Fruit fly (Drosophila melanogaster) whole organism, embryonic: Measurements from ENCODE around the gene Gart.

Source experiments
- Ada2b ChIP-seq: fragments of 200-800 bp; sonication (Bioruptor generic); IDR thresholded peaks from 2 replicates; pipeline ENCODE4 v1.3.6; 2022; ENCODE audit warnings: missing biosample characterization, missing genetic modification characterization
- B-H2 ChIP-seq: fragments of 200-800 bp; sonication (Bioruptor generic); optimal IDR thresholded peaks from 2 replicates; lab custom pipeline; 2018; ENCODE audit warnings: missing biosample characterization, mild to moderate bottlenecking, missing genetic modification characterization
- C15 ChIP-seq: fragments of 200-800 bp; sonication (Bioruptor generic); IDR thresholded peaks from 3 replicates; pipeline ENCODE4 v1.3.6; 2022; ENCODE audit warnings: missing biosample characterization, missing genetic modification characterization
- CG10147 ChIP-seq: fragments of 200-800 bp; sonication (Bioruptor generic); optimal IDR thresholded peaks from 2 replicates; lab custom pipeline; 2019; ENCODE audit warnings: missing biosample characterization, mild to moderate bottlenecking, missing genetic modification characterization, moderate library complexity
- CG10274 ChIP-seq: fragments of 200-800 bp; sonication (Bioruptor generic); optimal IDR thresholded peaks from 3 replicates; lab custom pipeline; 2017; ENCODE audit warnings: missing biosample characterization, mild to moderate bottlenecking, missing genetic modification characterization
- CG11504 ChIP-seq: fragments of 200-800 bp; sonication (Bioruptor generic); optimal IDR thresholded peaks from 3 replicates; lab custom pipeline; 2019; ENCODE audit warnings: missing biosample characterization, mild to moderate bottlenecking, missing genetic modification characterization, moderate library complexity
- CG12219 ChIP-seq: fragments of 200-800 bp; sonication (Bioruptor generic); optimal IDR thresholded peaks from 3 replicates; lab custom pipeline; 2018; ENCODE audit warnings: missing biosample characterization, mild to moderate bottlenecking, missing genetic modification characterization
- CG12236 ChIP-seq: fragments of 200-800 bp; sonication (Bioruptor generic); optimal IDR thresholded peaks from 2 replicates; lab custom pipeline; 2016; ENCODE audit warnings: missing biosample characterization, missing genetic modification characterization
- CG12299 ChIP-seq: fragments of 200-800 bp; sonication (Bioruptor generic); optimal IDR thresholded peaks from 2 replicates; lab custom pipeline; 2018; ENCODE audit warnings: missing biosample characterization, mild to moderate bottlenecking, missing genetic modification characterization
- CG12659 ChIP-seq: fragments of 200-800 bp; sonication (Bioruptor generic); optimal IDR thresholded peaks from 3 replicates; lab custom pipeline; 2017; ENCODE audit warnings: mild to moderate bottlenecking, missing biosample characterization, missing genetic modification reagents, missing genetic modification characterization
- CG13424 ChIP-seq: fragments of 200-800 bp; sonication (Bioruptor generic); optimal IDR thresholded peaks from 2 replicates; lab custom pipeline; 2019; ENCODE audit warnings: missing biosample characterization, mild to moderate bottlenecking, missing genetic modification characterization, moderate library complexity
- CG18764 ChIP-seq: fragments of 200-800 bp; sonication (Bioruptor generic); optimal IDR thresholded peaks from 3 replicates; lab custom pipeline; 2016; ENCODE audit warnings: missing biosample characterization, missing genetic modification characterization
- CG2116 ChIP-seq: fragments of 200-800 bp; sonication (Bioruptor generic); optimal IDR thresholded peaks from 3 replicates; lab custom pipeline; 2018; ENCODE audit warnings: missing biosample characterization, mild to moderate bottlenecking, missing genetic modification characterization
- CG2120 ChIP-seq: fragments of 200-800 bp; sonication (Bioruptor generic); optimal IDR thresholded peaks from 3 replicates; lab custom pipeline; 2016; ENCODE audit warnings: missing biosample characterization, missing genetic modification characterization
- CG2129 ChIP-seq: fragments of 200-800 bp; sonication (Bioruptor generic); IDR thresholded peaks from 2 replicates; pipeline ENCODE4 v1.3.6; 2022; ENCODE audit warnings: missing biosample characterization, missing genetic modification characterization; ENCODE audit not compliant: partially characterized antibody
- CG2875 ChIP-seq: fragments of 200-800 bp; sonication (Bioruptor generic); optimal IDR thresholded peaks from 2 replicates; lab custom pipeline; 2017; ENCODE audit warnings: missing biosample characterization, mild to moderate bottlenecking, missing genetic modification characterization, missing genetic modification reagents
- CG34376 ChIP-seq: fragments of 200-800 bp; sonication (Bioruptor generic); optimal IDR thresholded peaks from 2 replicates; lab custom pipeline; 2018; ENCODE audit warnings: missing biosample characterization, mild to moderate bottlenecking, missing genetic modification characterization
- CG42726 ChIP-seq: fragments of 200-800 bp; sonication (Bioruptor generic); IDR thresholded peaks from 2 replicates; pipeline ENCODE4 v1.3.6; 2022; ENCODE audit warnings: missing biosample characterization, missing genetic modification characterization; ENCODE audit not compliant: partially characterized antibody
- CG4707 ChIP-seq: fragments of 200-800 bp; sonication (Bioruptor generic); optimal IDR thresholded peaks from 2 replicates; lab custom pipeline; 2018; ENCODE audit warnings: missing biosample characterization, mild to moderate bottlenecking, missing genetic modification characterization, moderate library complexity
- CG6689 ChIP-seq: fragments of 200-800 bp; sonication (Bioruptor generic); IDR thresholded peaks from 2 replicates; pipeline ENCODE4 v1.3.6; 2022; ENCODE audit warnings: missing biosample characterization, missing genetic modification characterization
- CG6854 ChIP-seq: fragments of 200-800 bp; sonication (Bioruptor generic); optimal IDR thresholded peaks from 3 replicates; lab custom pipeline; 2017; ENCODE audit warnings: missing biosample characterization, mild to moderate bottlenecking, missing genetic modification characterization
- CG8388 ChIP-seq: fragments of 200-800 bp; sonication (Bioruptor generic); optimal IDR thresholded peaks from 2 replicates; lab custom pipeline; 2019; ENCODE audit warnings: missing biosample characterization, mild to moderate bottlenecking, missing genetic modification characterization, moderate library complexity
- CG9215 ChIP-seq: fragments of 200-800 bp; sonication (Bioruptor generic); IDR thresholded peaks from 2 replicates; pipeline ENCODE4 v1.3.6; 2022; ENCODE audit warnings: missing biosample characterization, missing genetic modification characterization
- CG9817 ChIP-seq: fragments of 200-800 bp; sonication (Bioruptor generic); optimal IDR thresholded peaks from 2 replicates; lab custom pipeline; 2018; ENCODE audit warnings: missing biosample characterization, mild to moderate bottlenecking, missing genetic modification characterization, moderate library complexity
- E2f2 ChIP-seq: fragments of 200-800 bp; sonication (Bioruptor generic); IDR thresholded peaks from 2 replicates; pipeline ENCODE4 v1.3.6; 2022; ENCODE audit warnings: missing biosample characterization, missing genetic modification characterization
- Hmx ChIP-seq: fragments of 200-800 bp; sonication (Bioruptor generic); optimal IDR thresholded peaks from 2 replicates; lab custom pipeline; 2016; ENCODE audit warnings: missing biosample characterization, missing genetic modification characterization
- Poxn ChIP-seq: fragments of 200-800 bp; sonication (Bioruptor generic); IDR thresholded peaks from 2 replicates; pipeline ENCODE4 v1.3.6; 2022; ENCODE audit warnings: missing biosample characterization, missing genetic modification characterization
- TFAM ChIP-seq: fragments of 200-800 bp; sonication (Bioruptor generic); optimal IDR thresholded peaks from 2 replicates; lab custom pipeline; 2017; ENCODE audit warnings: missing biosample characterization, missing genetic modification characterization, inconsistent platforms
- Vsx1 ChIP-seq: fragments of 200-800 bp; sonication (Bioruptor generic); optimal IDR thresholded peaks from 2 replicates; lab custom pipeline; 2017; ENCODE audit warnings: missing biosample characterization, mild to moderate bottlenecking, missing genetic modification characterization, missing genetic modification reagents
- abd-A ChIP-seq: fragments of 200-800 bp; sonication (Bioruptor generic); optimal IDR thresholded peaks from 3 replicates; lab custom pipeline; 2019; ENCODE audit warnings: missing biosample characterization, mild to moderate bottlenecking, missing genetic modification characterization, moderate library complexity
- ara ChIP-seq: fragments of 200-800 bp; sonication (Bioruptor generic); IDR thresholded peaks from 2 replicates; pipeline ENCODE4 v1.3.6; 2022; ENCODE audit warnings: missing biosample characterization, missing genetic modification characterization
- az2 ChIP-seq: fragments of 200-800 bp; sonication (Bioruptor generic); optimal IDR thresholded peaks from 3 replicates; lab custom pipeline; 2016; ENCODE audit warnings: missing biosample characterization, missing genetic modification characterization
- chm ChIP-seq: fragments of 200-800 bp; sonication (Bioruptor generic); IDR thresholded peaks from 2 replicates; pipeline ENCODE4 v1.3.6; 2022; ENCODE audit warnings: missing biosample characterization, missing genetic modification characterization
- gcm ChIP-seq: fragments of 200-800 bp; sonication (Bioruptor generic); optimal IDR thresholded peaks from 2 replicates; lab custom pipeline; 2019; ENCODE audit warnings: missing biosample characterization, mild to moderate bottlenecking, missing genetic modification characterization, moderate library complexity
- grn ChIP-seq: fragments of 200-800 bp; sonication (Bioruptor generic); optimal IDR thresholded peaks from 3 replicates; lab custom pipeline; 2017; ENCODE audit warnings: missing biosample characterization, missing genetic modification characterization
- ham ChIP-seq: fragments of 200-800 bp; sonication (Bioruptor generic); IDR thresholded peaks from 2 replicates; pipeline ENCODE4 v1.3.6; 2022; ENCODE audit warnings: missing biosample characterization, missing genetic modification characterization
- ken ChIP-seq: fragments of 200-800 bp; sonication (Bioruptor generic); IDR thresholded peaks from 3 replicates; pipeline ENCODE4 v1.3.6; 2022; ENCODE audit warnings: missing biosample characterization, missing genetic modification characterization
- maf-S ChIP-seq: fragments of 200-800 bp; sonication (Bioruptor generic); optimal IDR thresholded peaks from 2 replicates; lab custom pipeline; 2016; ENCODE audit warnings: missing biosample characterization, missing genetic modification characterization
- nom ChIP-seq: fragments of 200-800 bp; sonication (Bioruptor generic); optimal IDR thresholded peaks from 2 replicates; lab custom pipeline; 2017; ENCODE audit warnings: missing biosample characterization, missing genetic modification characterization, mild to moderate bottlenecking, moderate library complexity, missing genetic modification reagents
- pan ChIP-seq, 4 experiments: fragments of >200 bp in 3 of 4; fragments of 200-800 bp in 1 of 4; sonication (Bioruptor generic) in 1 of 4; optimal IDR thresholded peaks in 3 of 4; IDR thresholded peaks in 1 of 4; 2 replicates each; pipeline versions ENCODE4 v1.3.6 to Lab custom; 2017 to 2022; ENCODE audit warnings: missing biosample characterization in 2 of 4, missing genetic modification characterization in 2 of 4, mixed read lengths in 1 of 4
- phol ChIP-seq: fragments of 200-800 bp; sonication (Bioruptor generic); optimal IDR thresholded peaks from 3 replicates; lab custom pipeline; 2018; ENCODE audit warnings: missing biosample characterization, mild to moderate bottlenecking, missing genetic modification characterization, moderate library complexity
- psq ChIP-seq: fragments of 200-800 bp; sonication (Bioruptor generic); optimal IDR thresholded peaks from 2 replicates; lab custom pipeline; 2017; ENCODE audit warnings: missing biosample characterization, missing genetic modification characterization
- sc ChIP-seq, 3 experiments: fragments of >200 bp in 2 of 3; fragments of 200-800 bp in 1 of 3; sonication (Bioruptor generic) in 1 of 3; optimal IDR thresholded peaks; 2 replicates in 2 of 3; 3 replicates in 1 of 3; lab custom pipeline; 2017; ENCODE audit warnings: mild to moderate bottlenecking in 1 of 3, missing biosample characterization in 1 of 3, missing genetic modification characterization in 1 of 3, missing genetic modification reagents in 1 of 3
- sens ChIP-seq: fragments of 200-800 bp; sonication (Bioruptor generic); peaks from one replicate; lab custom pipeline; 2016; ENCODE audit warnings: missing biosample characterization, missing genetic modification characterization
- sim ChIP-seq: fragments of 200-800 bp; sonication (Bioruptor generic); IDR thresholded peaks from 2 replicates; pipeline ENCODE4 v1.3.6; 2022; ENCODE audit warnings: missing biosample characterization, missing genetic modification characterization
- slou ChIP-seq: fragments of 200-800 bp; sonication (Bioruptor generic); optimal IDR thresholded peaks from 3 replicates; lab custom pipeline; 2016; ENCODE audit warnings: missing biosample characterization, missing genetic modification characterization
- sqz ChIP-seq: fragments of 200-800 bp; sonication (Bioruptor generic); optimal IDR thresholded peaks from 3 replicates; lab custom pipeline; 2018; ENCODE audit warnings: missing biosample characterization, mild to moderate bottlenecking, missing genetic modification characterization
- sr ChIP-seq: fragments of 200-800 bp; sonication (Bioruptor generic); IDR thresholded peaks from 3 replicates; pipeline ENCODE4 v1.3.6; 2022; ENCODE audit warnings: missing biosample characterization, missing genetic modification characterization
- wor ChIP-seq: fragments of 200-800 bp; sonication (Bioruptor generic); IDR thresholded peaks from 2 replicates; pipeline ENCODE4 v1.3.6; 2022; ENCODE audit warnings: missing biosample characterization, missing genetic modification characterization
- zfh1 ChIP-seq: fragments of 200-800 bp; sonication (Bioruptor generic); IDR thresholded peaks from 3 replicates; pipeline ENCODE4 v1.3.6; 2022; ENCODE audit warnings: missing biosample characterization, missing genetic modification characterization

The Gart gene

dm6 chr2L:7032517-7032951 lies 8.8 kb upstream of the Gart start, which contains the start of the genes Rab30 and Caper (continued):
- no peak for TF ChIP-seq CG6854 (GFP tag; lab: Kevin White, UChicago)
- TF ChIP-seq psq (GFP tag; lab: Kevin White, UChicago), result no peak
- no peak for TF ChIP-seq sqz
- TF ChIP-seq CG2116 (GFP tag; lab: Kevin White, UChicago), result peak; percentile 99
- no peak for TF ChIP-seq CG9817 (tag; lab: Kevin White, UChicago)
- peak; percentile 40; the same call in 1 of the 2 replicates for TF ChIP-seq Ada2b (GFP tag; lab: Robert Waterston, UW)
- TF ChIP-seq gcm (GFP tag; lab: Kevin White, UChicago), result peak; percentile 45
- no peak for TF ChIP-seq CG2875 (GFP tag; lab: Kevin White, UChicago)
- TF ChIP-seq grn (GFP tag; lab: Kevin White, UChicago), result peak; percentile 3
- TF ChIP-seq ham (GFP tag; lab: Robert Waterston, UW), result no peak
- TF ChIP-seq slou (GFP tag; lab: Kevin White, UChicago), result no peak
- TF ChIP-seq CG12219 (GFP tag; lab: Kevin White, UChicago), result no peak
- TF ChIP-seq chm (GFP tag; lab: Robert Waterston, UW), result 0 out of 2 replicates have a peak, but pooled peaks have one; percentile 16
- no peak for TF ChIP-seq abd-A (tag; lab: Kevin White, UChicago)
- TF ChIP-seq CG10274 (GFP tag; lab: Kevin White, UChicago), result no peak
- TF ChIP-seq CG42726, result peak; percentile 98
- no peak for TF ChIP-seq CG8388
- no peak for TF ChIP-seq CG18764 (GFP tag; lab: Kevin White, UChicago)
- TF ChIP-seq CG2129, result peak; percentile 94
- no peak for TF ChIP-seq sr (GFP tag; lab: Robert Waterston, UW)
- peak; percentile 84 for TF ChIP-seq CG12659 (GFP tag; lab: Kevin White, UChicago)
- TF ChIP-seq CG13424 (tag; lab: Kevin White, UChicago), result peak; percentile 53
- TF ChIP-seq E2f2 (GFP tag; lab: Robert Waterston, UW), result peak; percentile 55
- peak; percentile 8 for TF ChIP-seq Vsx1
- TF ChIP-seq sc (optimal IDR thresholded peaks at IDR 0.05; lab: Kevin White, UChicago), result no peak
- no peak for TF ChIP-seq sc (GFP tag; optimal IDR thresholded peaks at IDR 0.05; lab: Kevin White, UChicago)
- TF ChIP-seq sim, result no peak
- TF ChIP-seq CG12236 (GFP tag; lab: Kevin White, UChicago), result no peak
- no peak for TF ChIP-seq nom (GFP tag; lab: Kevin White, UChicago)
- TF ChIP-seq CG2120 (GFP tag; lab: Kevin White, UChicago), result peak; percentile 80
- TF ChIP-seq CG6689, result no peak
- peak; percentile 23 for TF ChIP-seq CG10147 (GFP tag; lab: Kevin White, UChicago)
- no peak for TF ChIP-seq wor (GFP tag; lab: Robert Waterston, UW)
- peak; percentile 52; the same call in 1 of the 3 replicates for TF ChIP-seq ken (GFP tag; lab: Robert Waterston, UW)
- no peak for TF ChIP-seq CG11504
- peak; percentile 69 for TF ChIP-seq maf-S (GFP tag; lab: Kevin White, UChicago)
- TF ChIP-seq TFAM (GFP tag; lab: Kevin White, UChicago), result no peak
- TF ChIP-seq sens (GFP tag; lab: Kevin White, UChicago), result peak; percentile 91
- peak; percentile 55 for TF ChIP-seq CG12299 (tag; lab: Kevin White, UChicago)
- TF ChIP-seq phol (tag; lab: Kevin White, UChicago), result peak; percentile 67
- peak; percentile 22 for TF ChIP-seq CG34376 (GFP tag; lab: Kevin White, UChicago)
- TF ChIP-seq zfh1 (GFP tag; lab: Robert Waterston, UW), result peak; percentile 65; the same call in 2 of the 3 replicates
- no peak for TF ChIP-seq Hmx
- TF ChIP-seq pan (optimal IDR thresholded peaks at IDR 0.05; lab: Kevin White, UChicago), result no peak
- peak in 1 of 2 experiments; percentile 56 for TF ChIP-seq pan (GFP tag; optimal IDR thresholded peaks at IDR 0.05 in 1 of 2, IDR thresholded peaks at IDR 0.05 in 1 of 2)
- TF ChIP-seq CG9215 (GFP tag; lab: Robert Waterston, UW), result no peak; the same call in 1 of the 2 replicates
- TF ChIP-seq CG4707 (GFP tag; lab: Kevin White, UChicago), result no peak
- peak; percentile 88 for TF ChIP-seq B-H2 (GFP tag; lab: Kevin White, UChicago)
- TF ChIP-seq Poxn (GFP tag; lab: Robert Waterston, UW), result no peak
- no peak for TF ChIP-seq C15 (GFP tag; lab: Robert Waterston, UW)
- peak; percentile 43 for TF ChIP-seq az2 (GFP tag; lab: Kevin White, UChicago)
- TF ChIP-seq ara (GFP tag; lab: Robert Waterston, UW), result no peak
